Worm (Caenorhabditis elegans) whole organism, L4/young adult: Measurements from ENCODE around the gene C53B7.6.

Experiments
- dao-5 ChIP-seq: sonication (generic microtip); optimal IDR thresholded peaks from 2 replicates; lab custom pipeline; 2016; ENCODE audit warnings: missing genotype, missing genetic modification characterization, moderate library complexity, missing compliant biosample characterization
- him-1 ChIP-seq: sonication (generic microtip); optimal IDR thresholded peaks from 2 replicates; lab custom pipeline; 2016; ENCODE audit warnings: missing genotype, missing genetic modification reagents, missing genetic modification characterization, missing compliant biosample characterization

DNA sequence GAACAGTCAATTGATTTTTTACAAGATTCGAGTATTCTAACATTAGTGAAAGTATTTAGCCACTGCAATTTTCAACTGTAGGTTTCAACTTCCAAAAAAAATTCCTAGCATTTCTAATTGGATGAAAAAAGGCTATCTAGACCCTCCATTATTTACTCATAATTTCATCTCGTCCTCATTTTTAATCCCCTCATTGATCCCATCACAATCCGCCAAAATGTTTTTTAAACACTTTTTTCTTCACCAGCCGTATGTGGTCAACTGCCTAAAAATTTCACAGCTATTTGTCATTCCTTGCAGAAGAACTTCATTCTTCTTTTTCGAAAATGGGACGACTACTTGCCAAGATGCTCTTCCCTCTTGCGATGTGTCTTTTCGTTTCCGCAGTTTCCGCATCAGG is 15.3 kb downstream of the C53B7.6 start, which contains the start of gene rig-3:
- TF ChIP-seq him-1: no peak
- no peak for TF ChIP-seq dao-5 (tag; lab: Kevin White, UChicago)
